Fruit fly (Drosophila melanogaster): Measurements from ENCODE around the gene Afti.

Gene Afti

DNA sequence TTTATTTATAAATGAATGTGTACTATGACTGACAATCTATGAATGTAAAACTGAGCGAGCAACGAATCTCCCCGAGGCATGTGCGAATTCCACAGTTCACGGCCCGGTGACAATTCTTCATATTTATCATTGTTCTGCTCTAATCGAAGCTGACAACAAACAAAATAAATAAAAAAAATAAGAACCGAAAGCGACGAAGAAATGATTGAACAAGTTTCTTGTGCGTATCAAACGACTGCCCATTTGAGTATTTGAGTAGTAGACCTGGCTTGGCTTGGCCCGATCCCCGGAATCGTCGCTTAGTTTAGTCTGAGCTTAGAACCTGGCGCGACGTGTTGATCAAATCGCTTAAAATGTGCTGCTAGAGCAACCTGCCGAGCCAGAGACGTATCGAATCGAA lies 16.4 kb downstream of the Afti start, which contains the start of gene CG31321:
TSS of gene CG31321 (plus strand) at position 301 of the 400 bp plus-strand sequence.
- TF ChIP-seq CG12768 (GFP tag; optimal IDR thresholded peaks at IDR 0.05) = no peak
- no peak for TF ChIP-seq kay (GFP tag; ENCODE audit: borderline replicate concordance)
- TF ChIP-seq CG7101 (tag; optimal IDR thresholded peaks at IDR 0.05) = no peak
- no peak for TF ChIP-seq pad (GFP tag; optimal IDR thresholded peaks at IDR 0.05)
- TF ChIP-seq cic (GFP tag; optimal IDR thresholded peaks at IDR 0.05) = no peak
- TF ChIP-seq toe (GFP tag; optimal IDR thresholded peaks at IDR 0.05) = no peak
- no peak for TF ChIP-seq cnc (optimal IDR thresholded peaks at IDR 0.05)
- TF ChIP-seq Mnt (GFP tag; optimal IDR thresholded peaks at IDR 0.05) = no peak
- TF ChIP-seq CG7045 (GFP tag; optimal IDR thresholded peaks at IDR 0.05) = no peak

DNA sequence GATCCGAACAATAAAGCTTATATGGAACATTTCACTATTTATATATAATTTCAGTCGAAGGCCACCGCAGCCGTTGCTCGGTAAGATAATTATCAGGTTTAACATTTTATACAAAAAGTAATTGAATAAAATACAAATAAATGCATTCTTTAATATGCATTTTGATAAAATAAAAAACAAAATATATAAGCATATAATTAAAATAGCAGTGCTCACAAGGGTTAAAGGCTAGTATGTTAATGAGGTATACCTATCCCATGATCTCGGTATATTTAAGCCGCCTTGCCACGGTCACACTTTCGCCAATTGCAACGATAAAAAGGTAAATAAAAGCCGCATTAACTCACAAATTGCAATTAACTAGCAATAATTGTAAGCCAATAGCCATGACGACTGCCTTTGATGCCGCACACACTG lies 17.7 kb downstream of the Afti start, which contains the start of gene Polr2I:
TSS of gene Polr2I (plus strand) at position 289 of the 417 bp plus-strand sequence.
- TF ChIP-seq CG7045 (GFP tag; optimal IDR thresholded peaks at IDR 0.05) (peak; percentile 2), cic (GFP tag; optimal IDR thresholded peaks at IDR 0.05) (no peak), Hr96 (GFP tag; optimal IDR thresholded peaks at IDR 0.05) (no peak), Clk (GFP tag; optimal IDR thresholded peaks at IDR 0.05) (no peak), CG14711 (tag; optimal IDR thresholded peaks at IDR 0.05) (peak; percentile 22), cnc (optimal IDR thresholded peaks at IDR 0.05) (no peak), tj (GFP tag; optimal IDR thresholded peaks at IDR 0.05) (no peak), CG5204 (GFP tag; optimal IDR thresholded peaks at IDR 0.05) (no peak), kay (GFP tag; ENCODE audit: borderline replicate concordance) (no peak), bab1 (GFP tag; optimal IDR thresholded peaks at IDR 0.05) (no peak), CG33017 (tag; optimal IDR thresholded peaks at IDR 0.05) (no peak), Crg-1 (GFP tag; optimal IDR thresholded peaks at IDR 0.05) (no peak), CG1620 (GFP tag; optimal IDR thresholded peaks at IDR 0.05) (peak; percentile 43), CG7101 (tag; optimal IDR thresholded peaks at IDR 0.05) (peak; percentile 33), toe (GFP tag; optimal IDR thresholded peaks at IDR 0.05) (no peak), pad (GFP tag; optimal IDR thresholded peaks at IDR 0.05) (no peak), Mnt (GFP tag; optimal IDR thresholded peaks at IDR 0.05) (no peak), CG11617 (GFP tag; optimal IDR thresholded peaks at IDR 0.05) (peak; percentile 9), CG12768 (GFP tag; optimal IDR thresholded peaks at IDR 0.05) (peak; percentile 51), ovo (GFP tag; optimal IDR thresholded peaks at IDR 0.05) (no peak)

DNA sequence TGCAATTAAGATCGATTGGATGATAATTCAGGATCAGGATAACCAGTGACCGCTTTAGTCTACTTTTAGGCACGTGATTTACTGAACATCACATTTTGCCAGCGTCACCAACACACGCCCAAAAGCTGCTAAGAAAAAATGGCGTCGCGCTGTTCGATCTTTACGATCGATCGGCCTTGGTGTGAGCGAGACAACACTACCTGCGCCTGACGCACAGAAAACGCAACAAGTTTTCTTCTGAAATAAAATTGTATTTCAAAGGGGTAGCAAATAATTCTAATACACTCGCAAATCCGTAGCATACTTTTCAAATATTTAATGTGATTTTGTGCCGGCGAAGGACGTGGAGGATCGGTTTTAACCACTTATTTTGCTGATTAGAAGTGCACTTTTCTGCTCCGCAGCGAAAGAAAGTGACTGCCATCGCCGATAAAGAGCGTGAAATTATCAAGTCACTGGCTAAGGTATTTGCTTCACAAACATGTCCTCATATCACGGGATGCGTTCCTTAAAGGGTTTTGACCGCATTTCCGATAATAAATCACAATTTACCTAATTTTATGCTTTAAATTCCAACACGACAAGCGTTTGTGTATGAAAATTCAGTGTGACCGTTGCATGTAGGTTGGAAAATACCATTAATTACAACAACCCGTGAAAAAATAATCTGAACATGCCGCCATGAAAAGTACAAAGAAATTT lies 18.4 kb downstream of the Afti start:
- TF ChIP-seq Hr96 (GFP tag; optimal IDR thresholded peaks at IDR 0.05) (no peak), pad (GFP tag; optimal IDR thresholded peaks at IDR 0.05) (peak; percentile 46), cnc (optimal IDR thresholded peaks at IDR 0.05) (peak; percentile 11 to 53), bab1 (GFP tag; optimal IDR thresholded peaks at IDR 0.05) (no peak), CG14711 (tag; optimal IDR thresholded peaks at IDR 0.05) (no peak), tj (GFP tag; optimal IDR thresholded peaks at IDR 0.05) (no peak)

DNA sequence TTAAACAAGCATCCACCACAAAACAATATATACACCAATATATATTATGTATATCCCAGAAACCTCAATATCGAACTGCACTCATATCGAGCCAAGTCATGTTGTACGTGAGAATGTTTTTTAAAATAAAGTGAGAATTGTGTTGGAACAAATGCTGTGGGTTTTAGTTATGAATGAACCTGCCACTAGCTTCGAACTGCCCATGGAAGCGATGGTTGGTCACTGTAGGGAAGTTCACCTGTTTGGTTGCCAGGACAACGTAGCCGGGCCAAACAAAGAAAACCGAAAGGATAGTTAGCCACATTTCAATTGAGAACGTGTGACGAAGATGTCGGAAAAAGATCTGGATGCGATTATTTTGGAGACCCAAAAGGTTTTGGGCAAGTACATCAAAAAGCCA lies 24.4 kb downstream of the Afti start, which contains the start of gene IFT54:
TSS of gene IFT54 (plus strand) at position 301 of the 400 bp plus-strand sequence.
- TF ChIP-seq CG33017 (tag; optimal IDR thresholded peaks at IDR 0.05) (no peak), Mnt (GFP tag; optimal IDR thresholded peaks at IDR 0.05) (no peak), CG14711 (tag; optimal IDR thresholded peaks at IDR 0.05) (no peak), Hr96 (GFP tag; optimal IDR thresholded peaks at IDR 0.05) (no peak), tj (GFP tag; optimal IDR thresholded peaks at IDR 0.05) (no peak), bab1 (GFP tag; optimal IDR thresholded peaks at IDR 0.05) (no peak), CG12768 (GFP tag; optimal IDR thresholded peaks at IDR 0.05) (no peak), cic (GFP tag; optimal IDR thresholded peaks at IDR 0.05) (no peak), CG7101 (tag; optimal IDR thresholded peaks at IDR 0.05) (no peak), kay (GFP tag; ENCODE audit: borderline replicate concordance) (no peak), Crg-1 (GFP tag; optimal IDR thresholded peaks at IDR 0.05) (no peak), pad (GFP tag; optimal IDR thresholded peaks at IDR 0.05) (no peak)

DNA sequence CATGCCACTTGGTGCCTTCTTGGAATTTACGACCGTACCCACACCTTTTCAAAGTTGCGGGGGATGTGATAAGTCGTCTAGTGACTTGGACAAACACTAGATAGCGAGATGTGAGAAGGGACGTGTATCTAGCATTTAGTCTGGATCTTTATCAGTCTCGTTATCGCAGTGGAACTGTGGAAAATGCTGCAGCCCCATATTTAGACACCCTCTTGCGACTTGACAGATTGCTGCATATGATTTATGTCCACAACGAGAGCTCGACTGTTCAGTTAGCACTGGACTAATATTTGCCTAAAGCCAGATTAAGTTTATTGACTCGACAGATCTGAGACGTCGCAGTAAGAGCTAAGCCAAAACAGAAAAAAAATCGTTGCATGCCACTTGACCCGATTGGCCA lies 26.6 kb downstream of the Afti start:
- TF ChIP-seq ovo (GFP tag; optimal IDR thresholded peaks at IDR 0.05) (no peak), Crg-1 (GFP tag; optimal IDR thresholded peaks at IDR 0.05) (no peak), pad (GFP tag; optimal IDR thresholded peaks at IDR 0.05) (peak; percentile 21), cic (GFP tag; optimal IDR thresholded peaks at IDR 0.05) (peak; percentile 56), CG1620 (GFP tag; optimal IDR thresholded peaks at IDR 0.05) (no peak), tj (GFP tag; optimal IDR thresholded peaks at IDR 0.05) (no peak), kay (GFP tag; ENCODE audit: borderline replicate concordance) (no peak), toe (GFP tag; optimal IDR thresholded peaks at IDR 0.05) (no peak), CG33017 (tag; optimal IDR thresholded peaks at IDR 0.05) (no peak), CG12768 (GFP tag; optimal IDR thresholded peaks at IDR 0.05) (peak; percentile 45), Clk (GFP tag; optimal IDR thresholded peaks at IDR 0.05) (no peak), bab1 (GFP tag; optimal IDR thresholded peaks at IDR 0.05) (no peak), CG5204 (GFP tag; optimal IDR thresholded peaks at IDR 0.05) (no peak), CG14711 (tag; optimal IDR thresholded peaks at IDR 0.05) (peak; percentile 7), Hr96 (GFP tag; optimal IDR thresholded peaks at IDR 0.05) (no peak), CG7045 (GFP tag; optimal IDR thresholded peaks at IDR 0.05) (peak; percentile 28), CG7101 (tag; optimal IDR thresholded peaks at IDR 0.05) (no peak)

DNA sequence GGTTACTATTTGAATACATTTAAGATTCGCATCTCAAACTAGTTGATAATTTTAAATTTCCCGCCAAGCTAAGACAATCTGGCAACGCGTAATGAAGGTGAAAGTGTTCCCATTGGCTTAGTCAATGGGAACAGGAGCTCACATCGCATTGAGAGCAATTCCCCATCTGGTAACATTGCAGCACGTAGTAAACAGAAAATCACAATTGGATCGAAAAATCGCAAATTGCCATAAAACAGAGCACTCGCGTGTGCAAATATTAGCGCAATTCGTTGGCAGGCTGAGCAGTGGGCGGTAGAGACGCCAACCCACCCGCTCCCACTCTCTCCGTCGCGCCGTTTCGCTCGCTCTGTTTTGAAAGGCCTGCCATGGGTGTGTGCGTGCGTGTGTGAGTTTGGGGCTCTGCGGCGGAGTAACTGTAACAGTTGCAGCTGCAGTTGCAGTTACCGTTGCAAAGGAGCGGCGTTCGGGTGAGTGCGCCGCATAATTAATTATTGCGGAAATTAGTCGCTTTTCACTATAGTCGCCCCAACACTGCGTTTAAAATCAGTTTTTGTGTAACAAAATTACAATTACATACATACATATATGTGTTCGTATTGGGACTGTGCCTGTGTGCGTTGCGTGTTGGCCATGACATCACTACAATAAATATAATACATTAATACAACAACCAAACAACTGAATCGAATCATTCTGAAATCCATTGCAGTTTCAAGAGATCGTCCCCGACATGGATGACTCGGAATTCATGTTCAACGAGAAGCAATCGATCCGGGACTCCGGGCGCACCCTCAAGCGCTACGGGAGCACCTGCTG lies 28.2 kb downstream of the Afti start:
- TF ChIP-seq CG5204 (GFP tag; optimal IDR thresholded peaks at IDR 0.05) = no peak
- peak; percentile 94 for TF ChIP-seq cic (GFP tag; optimal IDR thresholded peaks at IDR 0.05)
- peak; percentile 77 for TF ChIP-seq ovo (GFP tag; optimal IDR thresholded peaks at IDR 0.05)
- TF ChIP-seq CG12768 (GFP tag; optimal IDR thresholded peaks at IDR 0.05) = peak; percentile 39
- TF ChIP-seq CG14711 (tag; optimal IDR thresholded peaks at IDR 0.05) = no peak
- no peak for TF ChIP-seq toe (GFP tag; optimal IDR thresholded peaks at IDR 0.05)
- TF ChIP-seq tj (GFP tag; optimal IDR thresholded peaks at IDR 0.05) = peak; percentile 36
- no peak for TF ChIP-seq Hr96 (GFP tag; optimal IDR thresholded peaks at IDR 0.05)
- TF ChIP-seq Mnt (GFP tag; optimal IDR thresholded peaks at IDR 0.05) = peak; percentile 17
- TF ChIP-seq pad (GFP tag; optimal IDR thresholded peaks at IDR 0.05) = peak; percentile 68
- TF ChIP-seq CG1620 (GFP tag; optimal IDR thresholded peaks at IDR 0.05) = no peak
- peak; percentile 56 for TF ChIP-seq bab1 (GFP tag; optimal IDR thresholded peaks at IDR 0.05)

All from whole organism, adult.